Worm (Caenorhabditis elegans) whole organism, early embryonic: ENCODE results near the gene C16A11.3.

ENCODE experiments used
- B0310.2 ChIP-seq: sonication (generic microtip); optimal IDR thresholded peaks from 2 replicates; lab custom pipeline; 2016; ENCODE audit warnings: mild to moderate bottlenecking, missing genetic modification characterization, missing compliant biosample characterization
- F13C5.2 ChIP-seq: sonication (generic microtip); optimal IDR thresholded peaks from 2 replicates; lab custom pipeline; 2017; ENCODE audit warnings: mild to moderate bottlenecking, missing genetic modification characterization, inconsistent platforms, missing compliant biosample characterization
- aly-1 ChIP-seq: sonication (generic microtip); optimal IDR thresholded peaks from 2 replicates; lab custom pipeline; 2016; ENCODE audit warnings: missing genetic modification characterization, missing compliant biosample characterization
- ama-1 ChIP-seq: fragments of 150-350 bp; optimal IDR thresholded peaks from 2 replicates; lab custom pipeline; 2014
- ceh-13 ChIP-seq: fragments of 200-800 bp; sonication (Bioruptor generic); optimal IDR thresholded peaks from 2 replicates; lab custom pipeline; 2018; ENCODE audit warnings: mild to moderate bottlenecking, missing genetic modification characterization, missing compliant biosample characterization
- ets-7 ChIP-seq: sonication (generic microtip); optimal IDR thresholded peaks from 2 replicates; lab custom pipeline; 2016; ENCODE audit warnings: missing genotype, missing genetic modification characterization, missing compliant biosample characterization
- flt-1 ChIP-seq: fragments of 200-800 bp; sonication (Bioruptor generic); IDR thresholded peaks from 2 replicates; pipeline ENCODE4 v1.3.6; 2022; ENCODE audit warnings: missing genetic modification characterization, missing compliant biosample characterization
- hmbx-1 ChIP-seq: sonication (generic microtip); optimal IDR thresholded peaks from 2 replicates; lab custom pipeline; 2016; ENCODE audit warnings: mild to moderate bottlenecking, missing genetic modification characterization, missing compliant biosample characterization
- hmg-4 ChIP-seq: fragments of 200-800 bp; sonication (Bioruptor generic); optimal IDR thresholded peaks from 2 replicates; lab custom pipeline; 2018; ENCODE audit warnings: mild to moderate bottlenecking, missing genetic modification characterization, missing compliant biosample characterization
- hnd-1 ChIP-seq: sonication (generic microtip); optimal IDR thresholded peaks from 2 replicates; lab custom pipeline; 2016; ENCODE audit warnings: missing genetic modification characterization, missing compliant biosample characterization
- tra-4 ChIP-seq: sonication (generic microtip); optimal IDR thresholded peaks from 2 replicates; lab custom pipeline; 2017; ENCODE audit warnings: missing genetic modification characterization, missing compliant biosample characterization

DNA sequence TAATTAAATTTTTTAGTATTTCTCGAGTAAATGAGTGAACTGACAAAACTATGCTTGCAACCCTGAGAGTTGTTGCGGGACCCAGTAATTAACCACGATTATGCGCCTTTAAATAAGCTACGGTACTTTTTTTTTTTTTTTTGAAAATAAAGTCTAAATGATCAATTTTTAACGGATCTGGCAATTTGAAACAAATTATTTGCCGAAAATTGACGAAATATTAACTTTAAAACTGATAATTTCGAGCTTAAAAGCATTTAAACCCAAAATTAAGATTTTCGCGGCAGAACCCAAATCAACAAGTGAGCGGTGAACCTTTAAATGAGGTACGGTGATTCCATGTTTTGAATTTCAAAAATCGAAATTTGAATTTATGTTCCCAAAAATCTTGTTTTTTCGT, 6.9 kb upstream of the C16A11.3 start:
- TF ChIP-seq ama-1 (lab: Kevin White, UChicago) (no peak), hnd-1 (tag; lab: Kevin White, UChicago) (no peak), F13C5.2 (no peak), tra-4 (tag; lab: Kevin White, UChicago) (no peak), flt-1 (GFP tag; lab: Robert Waterston, UW) (no peak), ets-7 (tag; lab: Kevin White, UChicago) (no peak), hmbx-1 (tag; lab: Kevin White, UChicago) (no peak), ceh-13 (no peak), B0310.2 (tag; lab: Kevin White, UChicago) (no peak), hmg-4 (GFP tag; lab: Kevin White, UChicago) (no peak), aly-1 (tag; lab: Kevin White, UChicago) (no peak)
